Fruit fly (Drosophila melanogaster) whole organism, embryonic: ENCODE results near the gene Cnep1r2.

ENCODE experiments used
- Ada2b ChIP-seq: fragments of 200-800 bp; sonication (Bioruptor generic); IDR thresholded peaks from 2 replicates; pipeline ENCODE4 v1.3.6; 2022; ENCODE audit warnings: missing biosample characterization, missing genetic modification characterization
- B-H1 ChIP-seq: fragments of 200-800 bp; sonication (Bioruptor generic); IDR thresholded peaks from 3 replicates; pipeline ENCODE4 v1.3.6; 2022; ENCODE audit warnings: missing biosample characterization, missing genetic modification characterization
- CG10979 ChIP-seq: fragments of 200-800 bp; sonication (Bioruptor generic); optimal IDR thresholded peaks from 2 replicates; lab custom pipeline; 2018; ENCODE audit warnings: missing biosample characterization, mild to moderate bottlenecking, missing genetic modification characterization, moderate library complexity
- CG12299 ChIP-seq: fragments of 200-800 bp; sonication (Bioruptor generic); optimal IDR thresholded peaks from 2 replicates; lab custom pipeline; 2018; ENCODE audit warnings: missing biosample characterization, mild to moderate bottlenecking, missing genetic modification characterization
- CG12769 ChIP-seq: fragments of 200-800 bp; sonication (Bioruptor generic); optimal IDR thresholded peaks from 2 replicates; lab custom pipeline; 2019; ENCODE audit warnings: missing biosample characterization, mild to moderate bottlenecking, missing genetic modification characterization, moderate library complexity
- CG13775 ChIP-seq: fragments of 200-800 bp; sonication (Bioruptor generic); optimal IDR thresholded peaks from 3 replicates; lab custom pipeline; 2017; ENCODE audit warnings: missing biosample characterization, mild to moderate bottlenecking, missing genetic modification characterization
- CG13894 ChIP-seq: fragments of 200-800 bp; sonication (Bioruptor generic); optimal IDR thresholded peaks from 3 replicates; lab custom pipeline; 2018; ENCODE audit warnings: missing biosample characterization, mild to moderate bottlenecking, missing genetic modification characterization, moderate library complexity
- CG14710 ChIP-seq: fragments of 200-800 bp; sonication (Bioruptor generic); optimal IDR thresholded peaks from 3 replicates; lab custom pipeline; 2019; ENCODE audit warnings: missing biosample characterization, mild to moderate bottlenecking, missing genetic modification characterization, moderate library complexity
- CG15011 ChIP-seq: fragments of 200-800 bp; sonication (Bioruptor generic); optimal IDR thresholded peaks from 3 replicates; lab custom pipeline; 2018; ENCODE audit warnings: missing biosample characterization, mild to moderate bottlenecking, missing genetic modification characterization
- CG17385 ChIP-seq: fragments of 200-800 bp; sonication (Bioruptor generic); optimal IDR thresholded peaks from 3 replicates; lab custom pipeline; 2018; ENCODE audit warnings: missing biosample characterization, mild to moderate bottlenecking, missing genetic modification characterization
- CG17829 ChIP-seq: fragments of 200-800 bp; optimal IDR thresholded peaks from 2 replicates; lab custom pipeline; 2019; ENCODE audit warnings: missing biosample characterization, mild to moderate bottlenecking, missing genetic modification characterization, moderate library complexity
- CG2199 ChIP-seq: fragments of 200-800 bp; sonication (Bioruptor generic); IDR thresholded peaks from 3 replicates; pipeline ENCODE4 v1.3.6; 2022; ENCODE audit warnings: missing biosample characterization, missing genetic modification characterization
- CG31441 ChIP-seq: fragments of 200-800 bp; sonication (Bioruptor generic); IDR thresholded peaks from 2 replicates; pipeline ENCODE4 v1.3.6; 2022; ENCODE audit warnings: missing biosample characterization, missing genetic modification characterization
- CG3407 ChIP-seq: fragments of 200-800 bp; sonication (Bioruptor generic); optimal IDR thresholded peaks from 2 replicates; lab custom pipeline; 2018; ENCODE audit warnings: missing biosample characterization, mild to moderate bottlenecking, missing genetic modification characterization
- CG34224 ChIP-seq: fragments of 200-800 bp; sonication (Bioruptor generic); IDR thresholded peaks from 3 replicates; pipeline ENCODE4 v1.3.6; 2022; ENCODE audit warnings: missing biosample characterization, missing genetic modification characterization; ENCODE audit not compliant: partially characterized antibody
- CG42726 ChIP-seq: fragments of 200-800 bp; sonication (Bioruptor generic); IDR thresholded peaks from 2 replicates; pipeline ENCODE4 v1.3.6; 2022; ENCODE audit warnings: missing biosample characterization, missing genetic modification characterization; ENCODE audit not compliant: partially characterized antibody
- CG4617 ChIP-seq: fragments of 200-800 bp; sonication (Bioruptor generic); optimal IDR thresholded peaks from 3 replicates; lab custom pipeline; 2016; ENCODE audit warnings: missing biosample characterization, missing genetic modification characterization, borderline replicate concordance
- CG5953 ChIP-seq: fragments of 200-800 bp; sonication (Bioruptor generic); IDR thresholded peaks from 2 replicates; pipeline ENCODE4 v1.3.6; 2022; ENCODE audit warnings: missing biosample characterization, missing genetic modification characterization
- CG7372 ChIP-seq: fragments of 200-800 bp; sonication (Bioruptor generic); IDR thresholded peaks from 2 replicates; pipeline ENCODE4 v1.3.6; 2022; ENCODE audit warnings: missing biosample characterization, missing genetic modification characterization
- CG7987 ChIP-seq: fragments of 200-800 bp; sonication (Bioruptor generic); optimal IDR thresholded peaks from 2 replicates; lab custom pipeline; 2018; ENCODE audit warnings: missing biosample characterization, mild to moderate bottlenecking, missing genetic modification characterization, moderate library complexity
- CG9932 ChIP-seq: fragments of 200-800 bp; sonication (Bioruptor generic); IDR thresholded peaks from 2 replicates; pipeline ENCODE4 v1.3.6; 2022; ENCODE audit warnings: missing biosample characterization, missing genetic modification characterization
- E2f1 ChIP-seq: fragments of 200-800 bp; sonication (Bioruptor generic); IDR thresholded peaks from 2 replicates; pipeline ENCODE4 v1.3.6; 2022; ENCODE audit warnings: missing biosample characterization, missing genetic modification characterization
- H2.0 ChIP-seq: fragments of 200-800 bp; sonication (Bioruptor generic); IDR thresholded peaks from 2 replicates; pipeline ENCODE4 v1.3.6; 2022; ENCODE audit warnings: missing biosample characterization, missing genetic modification characterization
- HLH3B ChIP-seq: fragments of 200-800 bp; sonication (Bioruptor generic); IDR thresholded peaks from 2 replicates; pipeline ENCODE4 v1.3.6; 2022; ENCODE audit warnings: missing biosample characterization, missing genetic modification characterization
- HLHmδ ChIP-seq: fragments of 200-800 bp; sonication (Bioruptor generic); optimal IDR thresholded peaks from 2 replicates; lab custom pipeline; 2018; ENCODE audit warnings: missing biosample characterization, mild to moderate bottlenecking, missing genetic modification characterization, moderate library complexity
- Mad ChIP-seq: fragments of 200-800 bp; sonication (Bioruptor generic); optimal IDR thresholded peaks from 2 replicates; lab custom pipeline; 2016; ENCODE audit warnings: missing biosample characterization, missing genetic modification characterization
- Med ChIP-seq: fragments of 200-800 bp; sonication (Bioruptor generic); peaks from one replicate; lab custom pipeline; 2016; ENCODE audit warnings: missing biosample characterization, missing genetic modification characterization, mild to moderate bottlenecking, inconsistent platforms, moderate library complexity
- NC2α ChIP-seq: fragments of 200-800 bp; sonication (Bioruptor generic); optimal IDR thresholded peaks from 2 replicates; lab custom pipeline; 2016; ENCODE audit warnings: missing biosample characterization, missing genetic modification characterization
- Nf-YC ChIP-seq: fragments of 200-800 bp; optimal IDR thresholded peaks from 3 replicates; lab custom pipeline; 2019; ENCODE audit warnings: missing biosample characterization, mild to moderate bottlenecking, missing genetic modification characterization, moderate library complexity
- TFAM ChIP-seq: fragments of 200-800 bp; sonication (Bioruptor generic); optimal IDR thresholded peaks from 2 replicates; lab custom pipeline; 2017; ENCODE audit warnings: missing biosample characterization, missing genetic modification characterization, inconsistent platforms
- ab ChIP-seq: fragments of 200-800 bp; sonication (Bioruptor generic); optimal IDR thresholded peaks from 2 replicates; lab custom pipeline; 2016; ENCODE audit warnings: missing biosample characterization, missing genetic modification characterization
- croc ChIP-seq: fragments of 200-800 bp; sonication (Bioruptor generic); conservative IDR thresholded peaks from 3 replicates; pipeline ENCODE4 v1.3.6; 2022; ENCODE audit warnings: missing biosample characterization, missing genetic modification characterization
- dmrt11E ChIP-seq: fragments of 200-800 bp; sonication (Bioruptor generic); optimal IDR thresholded peaks from 3 replicates; lab custom pipeline; 2018; ENCODE audit warnings: missing biosample characterization, mild to moderate bottlenecking, missing genetic modification characterization, moderate library complexity
- dysf ChIP-seq: fragments of 200-800 bp; sonication (Bioruptor generic); IDR thresholded peaks from 3 replicates; pipeline ENCODE4 v1.3.6; 2022; ENCODE audit warnings: missing biosample characterization, missing genetic modification characterization
- ken ChIP-seq: fragments of 200-800 bp; sonication (Bioruptor generic); IDR thresholded peaks from 3 replicates; pipeline ENCODE4 v1.3.6; 2022; ENCODE audit warnings: missing biosample characterization, missing genetic modification characterization
- nerfin-2 ChIP-seq: fragments of 200-800 bp; sonication (Bioruptor generic); IDR thresholded peaks from 2 replicates; pipeline ENCODE4 v1.3.6; 2022; ENCODE audit warnings: missing biosample characterization, missing genetic modification characterization; ENCODE audit not compliant: partially characterized antibody
- pan ChIP-seq, 4 experiments: fragments of >200 bp in 3 of 4; fragments of 200-800 bp in 1 of 4; sonication (Bioruptor generic) in 1 of 4; optimal IDR thresholded peaks in 3 of 4; IDR thresholded peaks in 1 of 4; 2 replicates each; pipeline versions ENCODE4 v1.3.6 to Lab custom; 2017 to 2022; ENCODE audit warnings: missing biosample characterization in 2 of 4, missing genetic modification characterization in 2 of 4, mixed read lengths in 1 of 4
- pb ChIP-seq: fragments of 200-800 bp; sonication (Bioruptor generic); optimal IDR thresholded peaks from 3 replicates; lab custom pipeline; 2016; ENCODE audit warnings: missing biosample characterization, missing genetic modification characterization
- phol ChIP-seq: fragments of 200-800 bp; sonication (Bioruptor generic); optimal IDR thresholded peaks from 3 replicates; lab custom pipeline; 2018; ENCODE audit warnings: missing biosample characterization, mild to moderate bottlenecking, missing genetic modification characterization, moderate library complexity
- pum ChIP-seq: fragments of 200-800 bp; sonication (Bioruptor generic); optimal IDR thresholded peaks from 2 replicates; lab custom pipeline; 2016; ENCODE audit warnings: missing biosample characterization, missing genetic modification characterization
- salm ChIP-seq: fragments of 200-800 bp; sonication (Bioruptor generic); optimal IDR thresholded peaks from 2 replicates; lab custom pipeline; 2018; ENCODE audit warnings: missing biosample characterization, mild to moderate bottlenecking, missing genetic modification characterization
- schlank ChIP-seq: fragments of 200-800 bp; sonication (Bioruptor generic); optimal IDR thresholded peaks from 2 replicates; lab custom pipeline; 2018; ENCODE audit warnings: missing biosample characterization, mild to moderate bottlenecking, missing genetic modification characterization
- sens ChIP-seq: fragments of 200-800 bp; sonication (Bioruptor generic); peaks from one replicate; lab custom pipeline; 2016; ENCODE audit warnings: missing biosample characterization, missing genetic modification characterization
- so ChIP-seq: fragments of 200-800 bp; sonication (Bioruptor generic); IDR thresholded peaks from 3 replicates; pipeline ENCODE4 v1.3.6; 2022; ENCODE audit warnings: missing biosample characterization, missing genetic modification characterization
- tll ChIP-seq, 2 experiments: fragments of 200-800 bp in 1 of 2; fragments of >200 bp in 1 of 2; sonication (Bioruptor generic) in 1 of 2; optimal IDR thresholded peaks; 2 replicates each; lab custom pipeline; 2017 to 2019; ENCODE audit warnings: missing biosample characterization in 2 of 2, missing genetic modification characterization in 2 of 2, mild to moderate bottlenecking in 1 of 2, moderate library complexity in 1 of 2
- trem ChIP-seq: fragments of 200-800 bp; optimal IDR thresholded peaks from 3 replicates; lab custom pipeline; 2019; ENCODE audit warnings: missing biosample characterization, mild to moderate bottlenecking, missing genetic modification characterization, moderate library complexity
- vnd ChIP-seq: fragments of 200-800 bp; sonication (Bioruptor generic); IDR thresholded peaks from 3 replicates; pipeline ENCODE4 v1.3.6; 2022; ENCODE audit warnings: missing biosample characterization, missing genetic modification characterization; ENCODE audit not compliant: partially characterized antibody

The Cnep1r2 gene

DNA sequence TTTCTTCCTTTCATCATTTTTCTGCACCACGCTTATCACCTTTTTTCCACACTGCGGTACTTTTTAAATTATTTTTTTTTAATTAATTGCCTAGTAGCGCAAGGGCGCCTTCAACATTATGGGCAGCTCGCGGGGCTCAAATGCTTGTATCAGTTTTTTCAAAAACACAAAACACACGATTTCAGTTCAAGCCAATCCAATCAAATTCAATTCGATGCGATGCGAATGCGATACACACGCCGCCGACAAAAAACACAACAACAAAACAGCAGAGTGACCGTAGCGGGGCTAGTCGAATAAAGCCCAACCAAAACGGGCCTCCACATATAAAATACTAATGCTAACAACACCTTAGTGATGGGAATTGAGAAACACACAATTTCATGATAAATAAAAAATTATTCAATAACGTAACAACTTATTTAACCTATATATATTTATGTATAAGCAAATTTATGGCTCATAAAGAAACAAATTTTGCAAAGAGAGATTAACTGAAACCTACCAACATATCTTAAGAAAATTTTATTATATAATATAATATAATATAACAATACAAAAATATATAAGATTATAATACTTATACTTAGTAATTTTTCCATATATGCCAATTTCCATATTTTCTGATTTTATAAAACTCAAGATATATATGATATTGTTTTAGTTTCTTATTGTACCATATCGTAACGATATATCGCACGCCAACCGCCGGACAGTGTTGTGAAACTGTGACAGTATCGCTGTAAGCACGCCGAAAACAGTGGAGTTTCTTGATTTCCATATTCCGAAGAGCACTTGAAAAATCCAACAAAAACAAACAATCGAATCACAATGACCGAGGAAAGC is 23.0 kb downstream of the Cnep1r2 start, which contains the start of the genes CG32066 and CG8003 (continued):
- peak; percentile 8 for TF ChIP-seq CG12769 (tag; lab: Kevin White, UChicago)
- TF ChIP-seq CG4617 (GFP tag; lab: Kevin White, UChicago) = peak; percentile 10
- no peak for TF ChIP-seq ab (GFP tag; lab: Kevin White, UChicago)
- TF ChIP-seq CG12299 (tag; lab: Kevin White, UChicago) = peak; percentile 45
- TF ChIP-seq dysf (GFP tag; lab: Robert Waterston, UW) = no peak
- TF ChIP-seq TFAM (GFP tag; lab: Kevin White, UChicago) = no peak
- TF ChIP-seq pan (optimal IDR thresholded peaks at IDR 0.05; lab: Kevin White, UChicago) = no peak
- peak in 1 of 2 experiments; percentile 17 for TF ChIP-seq pan (GFP tag; optimal IDR thresholded peaks at IDR 0.05 in 1 of 2, IDR thresholded peaks at IDR 0.05 in 1 of 2)
- peak; percentile 90 for TF ChIP-seq Med (GFP tag; lab: Kevin White, UChicago)
- TF ChIP-seq CG2199 = peak; percentile 76
- TF ChIP-seq CG13775 = peak; percentile 55
- no peak for TF ChIP-seq CG10979
- TF ChIP-seq phol (tag; lab: Kevin White, UChicago) = peak; percentile 25
- peak; percentile 70 for TF ChIP-seq Nf-YC
- peak; percentile 91 for TF ChIP-seq CG34224
- no peak for TF ChIP-seq CG3407 (GFP tag; lab: Kevin White, UChicago)
- TF ChIP-seq salm = peak; percentile 28
- TF ChIP-seq sens (GFP tag; lab: Kevin White, UChicago) = peak; percentile 78
- peak; percentile 50 for TF ChIP-seq trem (tag; lab: Kevin White, UChicago)
- TF ChIP-seq CG13894 (tag; lab: Kevin White, UChicago) = no peak
- TF ChIP-seq ken (GFP tag; lab: Robert Waterston, UW) = peak; percentile 28; the same call in 1 of the 3 replicates
- TF ChIP-seq CG17829 (tag; lab: Kevin White, UChicago) = peak; percentile 64
- TF ChIP-seq CG17385 (GFP tag; lab: Kevin White, UChicago) = peak; percentile 24
- TF ChIP-seq B-H1 (GFP tag; lab: Robert Waterston, UW) = no peak; the same call in 2 of the 3 replicates
- no peak for TF ChIP-seq pum (GFP tag; lab: Kevin White, UChicago)
- TF ChIP-seq pb = no peak
- peak; percentile 90 for TF ChIP-seq nerfin-2 (GFP tag; lab: Robert Waterston, UW)
- peak; percentile 74 for TF ChIP-seq CG9932 (GFP tag; lab: Robert Waterston, UW)
- peak; percentile 81 for TF ChIP-seq CG42726 (GFP tag; lab: Robert Waterston, UW)
- peak; percentile 66 for TF ChIP-seq CG7987
- TF ChIP-seq dmrt11E (tag; lab: Kevin White, UChicago) = peak; percentile 48
- 0 out of 2 replicates have a peak, but pooled peaks have one; percentile 15 for TF ChIP-seq HLH3B (GFP tag; lab: Robert Waterston, UW)
- no peak for TF ChIP-seq CG7372 (GFP tag; lab: Robert Waterston, UW)
- no peak for TF ChIP-seq E2f1 (GFP tag; lab: Robert Waterston, UW)
- TF ChIP-seq CG15011 = no peak
- TF ChIP-seq Ada2b = peak; percentile 14; the same call in 1 of the 2 replicates
- no peak for TF ChIP-seq tll (GFP tag; optimal IDR thresholded peaks at IDR 0.05; lab: Kevin White, UChicago)
- TF ChIP-seq CG31441 (GFP tag; lab: Robert Waterston, UW) = peak; percentile 27; the same call in 1 of the 2 replicates
- TF ChIP-seq schlank = no peak
- TF ChIP-seq CG14710 (tag; lab: Kevin White, UChicago) = peak; percentile 52
- no peak for TF ChIP-seq croc (GFP tag; lab: Robert Waterston, UW)
- 0 out of 3 replicates have a peak, but pooled peaks have one; percentile 33 for TF ChIP-seq so (GFP tag; lab: Robert Waterston, UW)
- no peak; the same call in 1 of the 2 replicates for TF ChIP-seq H2.0 (GFP tag; lab: Robert Waterston, UW)
- 0 out of 2 replicates have a peak, but pooled peaks have one; percentile 25 for TF ChIP-seq CG5953 (GFP tag; lab: Robert Waterston, UW)
- TF ChIP-seq HLHmδ = peak; percentile 76
- TF ChIP-seq Mad = peak; percentile 20
- peak; percentile 91 for TF ChIP-seq vnd
- TF ChIP-seq NC2α (GFP tag; lab: Kevin White, UChicago) = no peak
